Worm (Caenorhabditis elegans) whole organism, L2 larva: ENCODE data around the gene C50E3.5.

Source experiments
- C34F6.9 ChIP-seq: fragments of 150-350 bp; optimal IDR thresholded peaks from 2 replicates; lab custom pipeline; 2014; ENCODE audit warnings: missing biosample characterization, missing genetic modification characterization
- F13H6.1 ChIP-seq: sonication (generic microtip); optimal IDR thresholded peaks from 2 replicates; lab custom pipeline; 2016; ENCODE audit warnings: missing genetic modification characterization, missing compliant biosample characterization
- R02D3.7 ChIP-seq: fragments of 150-350 bp; optimal IDR thresholded peaks from 2 replicates; lab custom pipeline; 2014; ENCODE audit warnings: missing biosample characterization, missing genetic modification characterization
- Y55F3AM.14 ChIP-seq: fragments of 200-800 bp; sonication (Bioruptor generic); optimal IDR thresholded peaks from 2 replicates; lab custom pipeline; 2018; ENCODE audit warnings: mild to moderate bottlenecking, missing genetic modification characterization, missing compliant biosample characterization
- ZK546.5 ChIP-seq: sonication (generic microtip); optimal IDR thresholded peaks from 2 replicates; lab custom pipeline; 2017; ENCODE audit warnings: missing biosample characterization, missing genetic modification characterization
- alr-1 ChIP-seq: fragments of 150-350 bp; optimal IDR thresholded peaks from 2 replicates; lab custom pipeline; 2014; ENCODE audit warnings: missing biosample characterization, missing genetic modification characterization
- aly-2 ChIP-seq: fragments of 150-350 bp; optimal IDR thresholded peaks from 2 replicates; lab custom pipeline; 2014; ENCODE audit warnings: missing biosample characterization, missing genetic modification characterization
- ama-1 ChIP-seq: fragments of 150-350 bp; optimal IDR thresholded peaks from 2 replicates; lab custom pipeline; 2018; ENCODE audit warnings: inconsistent platforms
- blmp-1 ChIP-seq: sonication (generic microtip); optimal IDR thresholded peaks from 2 replicates; lab custom pipeline; 2017; ENCODE audit warnings: missing genetic modification characterization, mild to moderate bottlenecking, missing compliant biosample characterization, antibody characterized with exemption, moderate library complexity; ENCODE audit not compliant: insufficient read depth
- ceh-16 ChIP-seq: fragments of 150-350 bp; optimal IDR thresholded peaks from 2 replicates; lab custom pipeline; 2014; ENCODE audit warnings: missing biosample characterization, missing genetic modification characterization
- ceh-82 ChIP-seq: fragments of 150-350 bp; optimal IDR thresholded peaks from 2 replicates; lab custom pipeline; 2014; ENCODE audit warnings: missing biosample characterization, missing genetic modification characterization
- crh-2 ChIP-seq: sonication (generic microtip); optimal IDR thresholded peaks from 2 replicates; lab custom pipeline; 2017; ENCODE audit warnings: missing biosample characterization, missing genetic modification characterization
- dmd-4 ChIP-seq: sonication (generic microtip); optimal IDR thresholded peaks from 2 replicates; lab custom pipeline; 2017; ENCODE audit warnings: missing biosample characterization, missing genetic modification characterization
- egl-27 ChIP-seq: sonication (generic microtip); optimal IDR thresholded peaks from 3 replicates; lab custom pipeline; 2017; ENCODE audit warnings: missing biosample characterization, missing genetic modification reagents, missing genetic modification characterization
- elt-1 ChIP-seq: fragments of 150-350 bp; optimal IDR thresholded peaks from 2 replicates; lab custom pipeline; 2014; ENCODE audit warnings: missing biosample characterization, missing genetic modification characterization
- elt-3 ChIP-seq: sonication (generic microtip); optimal IDR thresholded peaks from 2 replicates; lab custom pipeline; 2017; ENCODE audit warnings: missing biosample characterization, missing genetic modification characterization
- fos-1 ChIP-seq: fragments of 150-350 bp; optimal IDR thresholded peaks from 2 replicates; lab custom pipeline; 2014; ENCODE audit warnings: missing biosample characterization, missing genetic modification characterization
- gmeb-1 ChIP-seq: fragments of 150-350 bp; optimal IDR thresholded peaks from 2 replicates; lab custom pipeline; 2014; ENCODE audit warnings: missing biosample characterization, missing genetic modification characterization
- lin-11 ChIP-seq: fragments of 150-350 bp; sonication (generic microtip); optimal IDR thresholded peaks from 2 replicates; lab custom pipeline; 2014; ENCODE audit warnings: missing biosample characterization, missing genetic modification characterization, inconsistent platforms, mixed read lengths
- lin-13 ChIP-seq: fragments of 150-350 bp; optimal IDR thresholded peaks from 2 replicates; lab custom pipeline; 2014; ENCODE audit warnings: missing biosample characterization, missing genetic modification reagents, missing genetic modification characterization
- lin-39 ChIP-seq: fragments of 150-350 bp; optimal IDR thresholded peaks from 2 replicates; lab custom pipeline; 2014; ENCODE audit warnings: missing biosample characterization, missing genetic modification reagents, missing genetic modification characterization
- lsy-2 ChIP-seq, 2 experiments: fragments of 150-350 bp in 1 of 2; sonication (generic microtip) in 1 of 2; optimal IDR thresholded peaks; 2 replicates each; lab custom pipeline; 2014 to 2017; ENCODE audit warnings: missing biosample characterization in 2 of 2, missing genetic modification characterization in 2 of 2
- mab-5 ChIP-seq: fragments of 150-350 bp; optimal IDR thresholded peaks from 2 replicates; lab custom pipeline; 2014; ENCODE audit warnings: missing biosample characterization, missing genetic modification characterization
- mbf-1 ChIP-seq: sonication (generic microtip); optimal IDR thresholded peaks from 2 replicates; lab custom pipeline; 2017; ENCODE audit warnings: missing biosample characterization, missing genetic modification characterization
- mdl-1 ChIP-seq, 2 experiments: fragments of 150-350 bp in 1 of 2; sonication (generic microtip) in 1 of 2; optimal IDR thresholded peaks; 2 replicates each; lab custom pipeline; 2017; ENCODE audit warnings: missing biosample characterization in 2 of 2, missing genetic modification characterization in 2 of 2
- nhr-10 ChIP-seq: sonication (generic microtip); optimal IDR thresholded peaks from 2 replicates; lab custom pipeline; 2017; ENCODE audit warnings: missing biosample characterization, missing genetic modification characterization
- nhr-11 ChIP-seq: fragments of 150-350 bp; optimal IDR thresholded peaks from 2 replicates; lab custom pipeline; 2014; ENCODE audit warnings: missing biosample characterization, missing genetic modification characterization
- nhr-12 ChIP-seq: fragments of 150-350 bp; optimal IDR thresholded peaks from 2 replicates; lab custom pipeline; 2014; ENCODE audit warnings: missing biosample characterization, missing genetic modification characterization
- nhr-129 ChIP-seq: fragments of 150-350 bp; optimal IDR thresholded peaks from 2 replicates; lab custom pipeline; 2014; ENCODE audit warnings: missing biosample characterization, missing genetic modification characterization
- nhr-21 ChIP-seq: fragments of 150-350 bp; optimal IDR thresholded peaks from 2 replicates; lab custom pipeline; 2014; ENCODE audit warnings: missing biosample characterization, missing genetic modification characterization
- nhr-23 ChIP-seq: fragments of 150-350 bp; optimal IDR thresholded peaks from 2 replicates; lab custom pipeline; 2014; ENCODE audit warnings: missing biosample characterization, missing genetic modification reagents, missing genetic modification characterization
- nhr-237 ChIP-seq: fragments of 150-350 bp; optimal IDR thresholded peaks from 2 replicates; lab custom pipeline; 2014; ENCODE audit warnings: missing biosample characterization, missing genetic modification characterization
- nhr-25 ChIP-seq: fragments of 150-350 bp; sonication (generic microtip); optimal IDR thresholded peaks from 3 replicates; lab custom pipeline; 2014; ENCODE audit warnings: missing biosample characterization, missing genetic modification characterization
- nhr-6 ChIP-seq: fragments of 150-350 bp; optimal IDR thresholded peaks from 2 replicates; lab custom pipeline; 2014; ENCODE audit warnings: missing biosample characterization, missing genetic modification characterization
- nhr-77 ChIP-seq: fragments of 150-350 bp; optimal IDR thresholded peaks from 2 replicates; lab custom pipeline; 2014; ENCODE audit warnings: missing biosample characterization, missing genetic modification characterization
- peb-1 ChIP-seq: fragments of 150-350 bp; optimal IDR thresholded peaks from 2 replicates; lab custom pipeline; 2014; ENCODE audit warnings: missing biosample characterization, missing genetic modification characterization
- sem-4 ChIP-seq: fragments of 150-350 bp; optimal IDR thresholded peaks from 2 replicates; lab custom pipeline; 2014; ENCODE audit warnings: missing biosample characterization, missing genetic modification reagents, missing genetic modification characterization
- skn-1 ChIP-seq: sonication (generic microtip); optimal IDR thresholded peaks from 2 replicates; lab custom pipeline; 2017; ENCODE audit warnings: missing biosample characterization, missing genetic modification characterization
- sma-3 ChIP-seq: sonication (generic microtip); optimal IDR thresholded peaks from 2 replicates; lab custom pipeline; 2016; ENCODE audit warnings: missing genetic modification reagents, missing genetic modification characterization, missing compliant biosample characterization
- sma-9 ChIP-seq, 2 experiments: fragments of 150-350 bp in 1 of 2; sonication (generic microtip) in 1 of 2; optimal IDR thresholded peaks; 2 replicates each; lab custom pipeline; 2014 to 2016; ENCODE audit warnings: missing genetic modification characterization in 2 of 2, mild to moderate bottlenecking in 1 of 2, missing biosample characterization in 1 of 2, missing compliant biosample characterization in 1 of 2, missing genetic modification reagents in 1 of 2, moderate library complexity in 1 of 2
- snpc-4 ChIP-seq: fragments of 150-350 bp; optimal IDR thresholded peaks from 2 replicates; lab custom pipeline; 2014; ENCODE audit warnings: missing biosample characterization, missing genetic modification characterization
- unc-39 ChIP-seq: fragments of 150-350 bp; optimal IDR thresholded peaks from 2 replicates; lab custom pipeline; 2014; ENCODE audit warnings: missing biosample characterization, missing genetic modification characterization
- unc-55 ChIP-seq: fragments of 150-350 bp; sonication (generic microtip); optimal IDR thresholded peaks from 3 replicates; lab custom pipeline; 2014; ENCODE audit warnings: missing biosample characterization, missing genetic modification reagents, missing genetic modification characterization
- unc-62 ChIP-seq: fragments of 150-350 bp; optimal IDR thresholded peaks from 2 replicates; lab custom pipeline; 2014; ENCODE audit warnings: missing biosample characterization, missing genetic modification reagents, missing genetic modification characterization
- zag-1 ChIP-seq: fragments of 150-350 bp; optimal IDR thresholded peaks from 2 replicates; lab custom pipeline; 2014; ENCODE audit warnings: missing biosample characterization, missing genetic modification characterization
- ztf-1 ChIP-seq: fragments of 200-800 bp; sonication (Bioruptor generic); conservative IDR thresholded peaks from 2 replicates; pipeline ENCODE4 v1.3.6; 2022; ENCODE audit warnings: missing genetic modification characterization, missing compliant biosample characterization
- ztf-11 ChIP-seq: sonication (generic microtip); optimal IDR thresholded peaks from 2 replicates; lab custom pipeline; 2017; ENCODE audit warnings: missing biosample characterization, missing genetic modification characterization
- ztf-4 ChIP-seq: fragments of 150-350 bp; optimal IDR thresholded peaks from 2 replicates; lab custom pipeline; 2014; ENCODE audit warnings: missing biosample characterization, missing genetic modification characterization

Gene C50E3.5

ce11 chrV:7575563-7575962, 12.2 kb upstream of the C50E3.5 start, which contains the start of the genes snu-66 and ints-9 (continued):
- TF ChIP-seq ceh-16 (tag; lab: Kevin White, UChicago) = no peak
- TF ChIP-seq nhr-21 (tag; lab: Kevin White, UChicago) = peak; percentile 49
- no peak for TF ChIP-seq blmp-1 (tag; lab: Kevin White, UChicago)
- no peak for TF ChIP-seq mdl-1 (tag; optimal IDR thresholded peaks at IDR 0.05; lab: Kevin White, UChicago)
- TF ChIP-seq lin-39 (tag; lab: Kevin White, UChicago) = no peak
- TF ChIP-seq mab-5 (tag; lab: Kevin White, UChicago) = no peak
- no peak for TF ChIP-seq alr-1 (tag; lab: Kevin White, UChicago)
- no peak for TF ChIP-seq egl-27
- TF ChIP-seq dmd-4 (tag; lab: Kevin White, UChicago) = no peak
- TF ChIP-seq nhr-25 (tag; lab: Kevin White, UChicago) = no peak
- no peak for TF ChIP-seq mbf-1 (tag; lab: Kevin White, UChicago)
- TF ChIP-seq sem-4 (tag; lab: Kevin White, UChicago) = peak; percentile 16

ce11 chrV:7580378-7580777, 7.4 kb upstream of the C50E3.5 start, which contains the start of gene ets-6:
ets-6 (minus strand) TSS chrV:7580546.
- no peak for TF ChIP-seq zag-1 (tag; lab: Kevin White, UChicago)
- TF ChIP-seq nhr-11 = no peak
- no peak for TF ChIP-seq alr-1 (tag; lab: Kevin White, UChicago)
- no peak for TF ChIP-seq ceh-82
- peak; percentile 35 for TF ChIP-seq nhr-25 (tag; lab: Kevin White, UChicago)
- no peak for TF ChIP-seq F13H6.1 (tag; lab: Kevin White, UChicago)
- TF ChIP-seq egl-27 = no peak
- peak; percentile 76 for TF ChIP-seq unc-55 (GFP tag; lab: Kevin White, UChicago)
- TF ChIP-seq elt-1 (tag; lab: Kevin White, UChicago) = no peak
- TF ChIP-seq mbf-1 (tag; lab: Kevin White, UChicago) = no peak
- no peak for TF ChIP-seq ama-1 (lab: Kevin White, UChicago)
- no peak for TF ChIP-seq ZK546.5 (tag; lab: Kevin White, UChicago)
- no peak for TF ChIP-seq ztf-11
- TF ChIP-seq mdl-1 (tag; optimal IDR thresholded peaks at IDR 0.05; lab: Kevin White, UChicago) = no peak
- TF ChIP-seq gmeb-1 (tag; lab: Kevin White, UChicago) = peak; percentile 60
- TF ChIP-seq unc-39 (tag; lab: Kevin White, UChicago) = no peak
- peak; percentile 25 for TF ChIP-seq fos-1 (tag; lab: Kevin White, UChicago)
- TF ChIP-seq lin-13 (GFP tag; lab: Kevin White, UChicago) = no peak
- TF ChIP-seq nhr-77 (tag; lab: Kevin White, UChicago) = no peak
- no peak for TF ChIP-seq lin-39 (tag; lab: Kevin White, UChicago)
- TF ChIP-seq snpc-4 (tag; lab: Kevin White, UChicago) = no peak
- TF ChIP-seq ztf-1 (GFP tag; lab: Robert Waterston, UW) = no peak
- no peak for TF ChIP-seq Y55F3AM.14
- no peak for TF ChIP-seq unc-62
- peak; percentile 10 to 78 for TF ChIP-seq lsy-2 (tag; optimal IDR thresholded peaks at IDR 0.05; lab: Kevin White, UChicago)
- TF ChIP-seq sem-4 (tag; lab: Kevin White, UChicago) = no peak
- no peak for TF ChIP-seq dmd-4 (tag; lab: Kevin White, UChicago)
- no peak for TF ChIP-seq nhr-6
- TF ChIP-seq nhr-23 (tag; lab: Kevin White, UChicago) = no peak
- TF ChIP-seq mab-5 (tag; lab: Kevin White, UChicago) = no peak
- no peak for TF ChIP-seq blmp-1 (tag; lab: Kevin White, UChicago)
- peak; percentile 16 for TF ChIP-seq sma-3 (GFP tag; lab: Kevin White, UChicago)
- no peak for TF ChIP-seq peb-1 (tag; lab: Kevin White, UChicago)
- no peak for TF ChIP-seq nhr-10 (tag; lab: Kevin White, UChicago)
- no peak for TF ChIP-seq nhr-12 (tag; lab: Kevin White, UChicago)
- TF ChIP-seq sma-9 (GFP tag; optimal IDR thresholded peaks at IDR 0.05; lab: Kevin White, UChicago) = peak; percentile 26
- no peak for TF ChIP-seq sma-9 (tag; optimal IDR thresholded peaks at IDR 0.05; lab: Kevin White, UChicago)
- peak; percentile 77 for TF ChIP-seq C34F6.9
- no peak for TF ChIP-seq aly-2 (tag; lab: Kevin White, UChicago)
- no peak for TF ChIP-seq skn-1 (tag; lab: Kevin White, UChicago)
- no peak for TF ChIP-seq lin-11 (tag; lab: Kevin White, UChicago)
- TF ChIP-seq ztf-4 = no peak
- peak; percentile 50 for TF ChIP-seq nhr-129 (tag; lab: Kevin White, UChicago)
- TF ChIP-seq nhr-237 (tag; lab: Kevin White, UChicago) = no peak
- no peak for TF ChIP-seq elt-3
- peak; percentile 18 for TF ChIP-seq nhr-21 (tag; lab: Kevin White, UChicago)
- TF ChIP-seq ceh-16 (tag; lab: Kevin White, UChicago) = no peak
- no peak for TF ChIP-seq R02D3.7 (tag; lab: Kevin White, UChicago)
- peak; percentile 55 for TF ChIP-seq crh-2 (tag; lab: Kevin White, UChicago)
